Fruit fly (Drosophila melanogaster) Kc167 (cell line): ENCODE results near the gene Catsup.

Source experiments
- h ChIP-seq: fragments of >200 bp; optimal IDR thresholded peaks from 3 replicates; lab custom pipeline; 2018; ENCODE audit warnings: missing external identifiers
- insv ChIP-seq: fragments of >200 bp; optimal IDR thresholded peaks from 3 replicates; lab custom pipeline; 2018; ENCODE audit warnings: missing external identifiers
- psq ChIP-seq: fragments of >200 bp; optimal IDR thresholded peaks from 2 replicates; lab custom pipeline; 2017; ENCODE audit warnings: missing external identifiers
- ttk ChIP-seq: sonication (Bioruptor generic); optimal IDR thresholded peaks from 2 replicates; lab custom pipeline; 2017; ENCODE audit warnings: missing external identifiers

DNA sequence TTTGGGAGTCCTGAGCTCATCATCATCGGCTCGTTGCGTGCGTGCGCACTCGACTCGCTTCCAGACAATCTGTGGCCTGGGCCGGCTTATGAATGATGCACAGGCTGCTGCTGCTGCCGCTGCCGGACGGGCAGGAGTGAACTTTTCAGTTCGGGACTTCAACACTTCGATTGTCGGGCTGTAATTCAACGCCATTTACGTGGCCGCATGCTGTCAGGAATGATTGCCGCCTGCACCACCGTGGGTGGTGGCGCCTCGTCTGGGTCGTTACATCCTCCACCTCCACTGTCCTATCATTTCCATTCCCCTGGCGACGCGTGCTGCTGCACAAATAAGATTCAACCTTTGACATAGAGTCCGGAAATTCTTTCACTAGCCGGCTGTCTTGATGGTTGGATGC lies 31.6 kb upstream of the Catsup start:
- no peak for TF ChIP-seq ttk (lab: Kevin White, UChicago)
- TF ChIP-seq psq (lab: Kevin White, UChicago) = no peak
- TF ChIP-seq insv (lab: Kevin White, UChicago) = no peak
- TF ChIP-seq h = no peak
